Worm (Caenorhabditis elegans): ENCODE measurements around the gene K11H12.8.

The K11H12.8 gene

ce11 chrIV:620324-620723, 34.9 kb upstream of the K11H12.8 start:
- TF ChIP-seq C34F6.9 (tag; optimal IDR thresholded peaks at IDR 0.05) (peak; percentile 40), fos-1 (tag; optimal IDR thresholded peaks at IDR 0.05) (peak; percentile 49), lsy-2 (tag; optimal IDR thresholded peaks at IDR 0.05) (peak in 1 of 2 experiments; percentile 62), nhr-237 (tag; optimal IDR thresholded peaks at IDR 0.05) (no peak), nhr-129 (tag; optimal IDR thresholded peaks at IDR 0.05) (peak; percentile 68), sma-3 (GFP tag; optimal IDR thresholded peaks at IDR 0.05) (peak; percentile 37), unc-62 (GFP tag; optimal IDR thresholded peaks at IDR 0.05) (no peak), gmeb-1 (tag; optimal IDR thresholded peaks at IDR 0.05) (peak; percentile 61), nhr-77 (tag; optimal IDR thresholded peaks at IDR 0.05) (peak; percentile 25), blmp-1 (tag; optimal IDR thresholded peaks at IDR 0.05; ENCODE audit: insufficient read depth) (no peak), unc-55 (GFP tag; optimal IDR thresholded peaks at IDR 0.05) (peak; percentile 72), snpc-4 (tag; optimal IDR thresholded peaks at IDR 0.05) (peak; percentile 3), nhr-6 (tag; optimal IDR thresholded peaks at IDR 0.05) (no peak), elt-3 (tag; optimal IDR thresholded peaks at IDR 0.05) (no peak), lin-13 (GFP tag; optimal IDR thresholded peaks at IDR 0.05) (peak; percentile 55), zag-1 (tag; optimal IDR thresholded peaks at IDR 0.05) (no peak), nhr-21 (tag; optimal IDR thresholded peaks at IDR 0.05) (peak; percentile 47), lin-11 (tag; optimal IDR thresholded peaks at IDR 0.05) (peak; percentile 51)

DNA sequence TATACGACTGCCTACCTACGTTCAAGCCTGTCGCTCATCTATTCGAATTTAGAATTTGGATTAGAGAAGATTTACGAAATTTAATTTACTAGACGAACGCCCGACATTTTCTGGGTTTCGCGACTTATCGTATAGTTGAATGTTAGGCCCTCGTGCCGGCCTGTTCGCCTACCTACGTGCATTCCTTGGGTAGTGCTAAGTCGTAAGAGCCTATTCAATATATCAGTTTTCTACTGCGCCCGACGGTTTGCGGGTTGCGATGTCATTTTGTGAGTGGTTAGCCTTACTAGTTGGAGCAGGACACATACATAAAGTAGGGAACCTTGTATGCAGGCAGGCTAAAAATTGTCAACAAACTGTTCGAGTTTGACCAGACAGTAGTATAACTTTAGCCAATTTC, 32.2 kb upstream of the K11H12.8 start:
- TF ChIP-seq ztf-4 (tag; optimal IDR thresholded peaks at IDR 0.05): no peak
- no peak for TF ChIP-seq ceh-16 (tag; optimal IDR thresholded peaks at IDR 0.05)
- TF ChIP-seq ztf-1 (GFP tag; conservative IDR thresholded peaks at IDR 0.05): no peak
- no peak for TF ChIP-seq ZK546.5 (tag; optimal IDR thresholded peaks at IDR 0.05)
- TF ChIP-seq C34F6.9 (tag; optimal IDR thresholded peaks at IDR 0.05): no peak
- no peak for TF ChIP-seq gmeb-1 (tag; optimal IDR thresholded peaks at IDR 0.05)
- no peak for TF ChIP-seq Y55F3AM.14 (GFP tag; optimal IDR thresholded peaks at IDR 0.05)
- no peak for TF ChIP-seq mdl-1 (tag; optimal IDR thresholded peaks at IDR 0.05)
- TF ChIP-seq alr-1 (tag; optimal IDR thresholded peaks at IDR 0.05): no peak
- no peak for TF ChIP-seq lin-39 (tag; optimal IDR thresholded peaks at IDR 0.05)

ce11 chrIV:623876-624275, 31.3 kb upstream of the K11H12.8 start:
- TF ChIP-seq nhr-12 (tag; optimal IDR thresholded peaks at IDR 0.05) (no peak), R02D3.7 (tag; optimal IDR thresholded peaks at IDR 0.05) (no peak), aly-2 (tag; optimal IDR thresholded peaks at IDR 0.05) (no peak), snpc-4 (tag; optimal IDR thresholded peaks at IDR 0.05) (no peak), nhr-237 (tag; optimal IDR thresholded peaks at IDR 0.05) (no peak), crh-2 (tag; optimal IDR thresholded peaks at IDR 0.05) (no peak), mab-5 (tag; optimal IDR thresholded peaks at IDR 0.05) (no peak), lin-11 (tag; optimal IDR thresholded peaks at IDR 0.05) (no peak), ceh-16 (tag; optimal IDR thresholded peaks at IDR 0.05) (no peak), ama-1 (optimal IDR thresholded peaks at IDR 0.05) (no peak), zag-1 (tag; optimal IDR thresholded peaks at IDR 0.05) (no peak), nhr-11 (tag; optimal IDR thresholded peaks at IDR 0.05) (no peak)

DNA sequence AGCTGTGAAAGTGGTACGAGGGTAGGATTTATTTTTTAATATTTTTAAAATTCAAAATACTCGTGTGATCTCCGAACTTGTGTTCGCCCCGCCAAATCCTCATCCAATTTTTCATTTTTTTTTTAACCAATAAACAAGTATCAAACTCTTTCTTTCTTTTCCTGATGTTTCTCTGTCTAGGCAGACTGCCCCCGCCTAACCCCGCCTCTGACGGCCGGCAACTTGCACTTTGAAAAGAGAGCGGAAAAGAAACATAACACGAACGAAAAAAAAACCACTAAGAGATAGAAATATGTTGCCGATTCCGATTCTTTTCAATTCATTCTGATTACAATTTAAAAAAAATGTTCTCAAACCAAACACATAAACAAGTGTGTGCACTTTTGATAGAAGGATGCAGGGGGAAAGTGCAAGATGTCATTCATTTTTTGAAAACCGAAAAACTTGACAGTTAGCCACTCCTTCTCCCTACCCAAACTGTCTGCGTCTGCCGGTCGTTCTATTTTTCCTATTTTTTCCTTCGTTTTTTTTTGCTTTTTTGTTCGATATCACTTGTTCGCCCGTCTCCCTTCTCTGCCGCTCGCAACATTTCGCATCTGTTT, 29.1 kb upstream of the K11H12.8 start:
- TF ChIP-seq egl-27 (tag; optimal IDR thresholded peaks at IDR 0.05) (no peak), dmd-4 (tag; optimal IDR thresholded peaks at IDR 0.05) (no peak), crh-2 (tag; optimal IDR thresholded peaks at IDR 0.05) (no peak), ama-1 (optimal IDR thresholded peaks at IDR 0.05) (no peak), sma-9 (GFP tag; optimal IDR thresholded peaks at IDR 0.05) (no peak), sma-9 (tag; optimal IDR thresholded peaks at IDR 0.05) (no peak), Y55F3AM.14 (GFP tag; optimal IDR thresholded peaks at IDR 0.05) (no peak), sma-3 (GFP tag; optimal IDR thresholded peaks at IDR 0.05) (no peak), fos-1 (tag; optimal IDR thresholded peaks at IDR 0.05) (no peak), unc-39 (tag; optimal IDR thresholded peaks at IDR 0.05) (no peak), mbf-1 (tag; optimal IDR thresholded peaks at IDR 0.05) (no peak), nhr-77 (tag; optimal IDR thresholded peaks at IDR 0.05) (no peak), lsy-2 (tag; optimal IDR thresholded peaks at IDR 0.05) (no peak), peb-1 (tag; optimal IDR thresholded peaks at IDR 0.05) (no peak), snpc-4 (tag; optimal IDR thresholded peaks at IDR 0.05) (no peak), elt-1 (tag; optimal IDR thresholded peaks at IDR 0.05) (no peak), elt-3 (tag; optimal IDR thresholded peaks at IDR 0.05) (no peak), lin-13 (GFP tag; optimal IDR thresholded peaks at IDR 0.05) (no peak), ceh-82 (tag; optimal IDR thresholded peaks at IDR 0.05) (no peak), mab-5 (tag; optimal IDR thresholded peaks at IDR 0.05) (no peak)
